Comparison of ENCODE assay signal across 4 worm cellular contexts in genomic region chrV:6830755-6831227, ce11.
TF ChIP-seq lines count a peak whose summit lies in the region.

col-142 (plus strand) TSS chrV:6831177.

TF ChIP-seq in whole organism, L1 larva, 84 proteins besides CTCF, POLR2A, EP300 and RAD21:
- TF ChIP-seq nhr-85 (tag; lab: Kevin White, UChicago) (peak; percentile 84), lin-14 (GFP tag; optimal IDR thresholded peaks at IDR 0.05; lab: Kevin White, UChicago) (peak; percentile 64), hpl-2 (GFP tag; optimal IDR thresholded peaks at IDR 0.05; lab: Kevin White, UChicago) (no peak)
TF ChIP-seq in whole organism, L1 larva: peak in this region for 2.

TF ChIP-seq in whole organism, L2 larva, 48 proteins besides CTCF, POLR2A, EP300 and RAD21:
- TF ChIP-seq sma-3 (GFP tag; optimal IDR thresholded peaks at IDR 0.05; lab: Kevin White, UChicago) (peak; percentile 8), egl-27 (tag; optimal IDR thresholded peaks at IDR 0.05; lab: Kevin White, UChicago) (no peak), sem-4 (tag; optimal IDR thresholded peaks at IDR 0.05; lab: Kevin White, UChicago) (no peak)
TF ChIP-seq in whole organism, L2 larva: peak in this region for 1.

TF ChIP-seq in whole organism, L3 larva, 47 proteins besides CTCF, POLR2A, EP300 and RAD21:
- peak; percentile 54 for TF ChIP-seq nhr-23 (tag; optimal IDR thresholded peaks at IDR 0.05; lab: Kevin White, UChicago)
- no peak for TF ChIP-seq unc-62 (GFP tag; optimal IDR thresholded peaks at IDR 0.05; lab: Kevin White, UChicago)

TF ChIP-seq in whole organism, L4 larva, 104 proteins besides CTCF, POLR2A, EP300 and RAD21:
- TF ChIP-seq ceh-62 (tag; optimal IDR thresholded peaks at IDR 0.05; lab: Kevin White, UChicago) = no peak
- TF ChIP-seq nhr-28 (tag; optimal IDR thresholded peaks at IDR 0.05; lab: Kevin White, UChicago) = peak; percentile 9

Comparison
In these comparisons a context has a peak if more than half of its experiments do, and no peak if none do; other contexts are left out.
1. Of the 29 proteins assayed by ChIP-seq in both whole organism, L4 larva and whole organism, L1 larva: peak only in whole organism, L4 larva: nhr-28; only in whole organism, L1 larva: none; in both: none; in neither: 28.